Fruit fly (Drosophila melanogaster) whole organism, embryonic: ENCODE measurements around the gene Cht2.

Source experiments
- Asciz ChIP-seq: fragments of 200-800 bp; sonication (Bioruptor generic); optimal IDR thresholded peaks from 2 replicates; lab custom pipeline; 2017; ENCODE audit warnings: missing biosample characterization, mild to moderate bottlenecking, missing genetic modification characterization, missing genetic modification reagents
- Awh ChIP-seq: fragments of 200-800 bp; sonication (Bioruptor generic); IDR thresholded peaks from 2 replicates; pipeline ENCODE4, ENCODE4 v1.3.6; 2022; ENCODE audit warnings: missing biosample characterization, missing genetic modification characterization
- BEAF-32 ChIP-seq: fragments of 200-800 bp; sonication (Bioruptor generic); optimal IDR thresholded peaks from 3 replicates; lab custom pipeline; 2017; ENCODE audit warnings: missing biosample characterization, missing genetic modification characterization, mild to moderate bottlenecking, moderate library complexity, missing genetic modification reagents
- Blimp-1 ChIP-seq: fragments of 200-800 bp; sonication (Bioruptor generic); optimal IDR thresholded peaks from 3 replicates; lab custom pipeline; 2018; ENCODE audit warnings: missing biosample characterization, missing genetic modification characterization, mild to moderate bottlenecking, moderate library complexity, missing genetic modification reagents
- CG12299 ChIP-seq: fragments of 200-800 bp; sonication (Bioruptor generic); optimal IDR thresholded peaks from 2 replicates; lab custom pipeline; 2018; ENCODE audit warnings: missing biosample characterization, mild to moderate bottlenecking, missing genetic modification characterization
- CG13424 ChIP-seq: fragments of 200-800 bp; sonication (Bioruptor generic); optimal IDR thresholded peaks from 2 replicates; lab custom pipeline; 2019; ENCODE audit warnings: missing biosample characterization, mild to moderate bottlenecking, missing genetic modification characterization, moderate library complexity
- CG13624 ChIP-seq: fragments of 200-800 bp; sonication (Bioruptor generic); optimal IDR thresholded peaks from 2 replicates; lab custom pipeline; 2016; ENCODE audit warnings: missing biosample characterization, missing genetic modification characterization
- CG14667 ChIP-seq: fragments of 200-800 bp; sonication (Bioruptor generic); IDR thresholded peaks from 2 replicates; pipeline ENCODE4 v1.3.6; 2022; ENCODE audit warnings: missing biosample characterization, missing genetic modification characterization
- CG15073 ChIP-seq: fragments of 200-800 bp; sonication (Bioruptor generic); optimal IDR thresholded peaks from 2 replicates; lab custom pipeline; 2016; ENCODE audit warnings: missing biosample characterization, missing genetic modification characterization
- CG16813 ChIP-seq: fragments of 200-800 bp; sonication (Bioruptor generic); IDR thresholded peaks from 3 replicates; pipeline ENCODE4 v1.3.6; 2022; ENCODE audit warnings: missing biosample characterization, missing genetic modification characterization; ENCODE audit not compliant: partially characterized antibody
- CG17361 ChIP-seq: fragments of 200-800 bp; sonication (Bioruptor generic); IDR thresholded peaks from 3 replicates; pipeline ENCODE4 v1.3.6; 2022; ENCODE audit warnings: missing biosample characterization, missing genetic modification characterization
- CG17568 ChIP-seq: fragments of 200-800 bp; sonication (Bioruptor generic); optimal IDR thresholded peaks from 2 replicates; lab custom pipeline; 2018; ENCODE audit warnings: missing biosample characterization, mild to moderate bottlenecking, missing genetic modification characterization, moderate library complexity
- CG2199 ChIP-seq: fragments of 200-800 bp; sonication (Bioruptor generic); IDR thresholded peaks from 3 replicates; pipeline ENCODE4 v1.3.6; 2022; ENCODE audit warnings: missing biosample characterization, missing genetic modification characterization
- CG2712 ChIP-seq: fragments of 200-800 bp; optimal IDR thresholded peaks from 3 replicates; lab custom pipeline; 2019; ENCODE audit warnings: missing biosample characterization, mild to moderate bottlenecking, missing genetic modification characterization, moderate library complexity
- CG31224 ChIP-seq: fragments of 200-800 bp; sonication (Bioruptor generic); IDR thresholded peaks from 2 replicates; pipeline ENCODE4 v1.3.6; 2022; ENCODE audit warnings: missing biosample characterization, missing genetic modification characterization
- CG31365 ChIP-seq: fragments of 200-800 bp; sonication (Bioruptor generic); optimal IDR thresholded peaks from 2 replicates; lab custom pipeline; 2018; ENCODE audit warnings: missing biosample characterization, mild to moderate bottlenecking, missing genetic modification characterization
- CG32532 ChIP-seq: fragments of 200-800 bp; sonication (Bioruptor generic); IDR thresholded peaks from 2 replicates; pipeline ENCODE4 v1.3.6; 2022; ENCODE audit warnings: missing biosample characterization, missing genetic modification characterization
- CG33213 ChIP-seq: fragments of 200-800 bp; sonication (Bioruptor generic); optimal IDR thresholded peaks from 3 replicates; lab custom pipeline; 2016; ENCODE audit warnings: missing biosample characterization, missing genetic modification characterization
- CG4404 ChIP-seq: fragments of 200-800 bp; sonication (Bioruptor generic); IDR thresholded peaks from 2 replicates; pipeline ENCODE4 v1.3.6; 2022; ENCODE audit warnings: missing biosample characterization, missing genetic modification characterization
- CG5245 ChIP-seq: fragments of 200-800 bp; sonication (Bioruptor generic); optimal IDR thresholded peaks from 3 replicates; lab custom pipeline; 2016; ENCODE audit warnings: missing biosample characterization, missing genetic modification characterization
- CG7556 ChIP-seq: fragments of 200-800 bp; sonication (Bioruptor generic); optimal IDR thresholded peaks from 2 replicates; lab custom pipeline; 2017; ENCODE audit warnings: missing biosample characterization, mild to moderate bottlenecking, missing genetic modification characterization
- CG8388 ChIP-seq: fragments of 200-800 bp; sonication (Bioruptor generic); optimal IDR thresholded peaks from 2 replicates; lab custom pipeline; 2019; ENCODE audit warnings: missing biosample characterization, mild to moderate bottlenecking, missing genetic modification characterization, moderate library complexity
- CG8478 ChIP-seq: fragments of >200 bp; optimal IDR thresholded peaks from 2 replicates; lab custom pipeline; 2018
- Camta ChIP-seq: fragments of 200-800 bp; sonication (Bioruptor generic); optimal IDR thresholded peaks from 2 replicates; lab custom pipeline; 2016; ENCODE audit warnings: missing biosample characterization, missing genetic modification characterization
- CkIIα-i1 ChIP-seq: fragments of 200-800 bp; sonication (Bioruptor generic); IDR thresholded peaks from 2 replicates; pipeline ENCODE4 v1.3.6; 2022; ENCODE audit warnings: missing biosample characterization, missing genetic modification characterization
- Dll ChIP-seq: fragments of 200-800 bp; sonication (Bioruptor generic); IDR thresholded peaks from 4 replicates; pipeline ENCODE4 v1.3.6; 2022; ENCODE audit warnings: missing biosample characterization, missing genetic modification characterization; ENCODE audit not compliant: partially characterized antibody
- E2f2 ChIP-seq: fragments of 200-800 bp; sonication (Bioruptor generic); IDR thresholded peaks from 2 replicates; pipeline ENCODE4 v1.3.6; 2022; ENCODE audit warnings: missing biosample characterization, missing genetic modification characterization
- Ets97D ChIP-seq: fragments of 200-800 bp; sonication (Bioruptor generic); optimal IDR thresholded peaks from 3 replicates; lab custom pipeline; 2016; ENCODE audit warnings: missing biosample characterization, missing genetic modification characterization
- Fer2 ChIP-seq: fragments of 200-800 bp; sonication (Bioruptor generic); optimal IDR thresholded peaks from 2 replicates; lab custom pipeline; 2018; ENCODE audit warnings: missing biosample characterization, mild to moderate bottlenecking, missing genetic modification characterization, moderate library complexity
- Hmx ChIP-seq: fragments of 200-800 bp; sonication (Bioruptor generic); optimal IDR thresholded peaks from 2 replicates; lab custom pipeline; 2016; ENCODE audit warnings: missing biosample characterization, missing genetic modification characterization
- NC2α ChIP-seq: fragments of 200-800 bp; sonication (Bioruptor generic); optimal IDR thresholded peaks from 2 replicates; lab custom pipeline; 2016; ENCODE audit warnings: missing biosample characterization, missing genetic modification characterization
- NC2β ChIP-seq: fragments of 200-800 bp; sonication (Bioruptor generic); optimal IDR thresholded peaks from 2 replicates; lab custom pipeline; 2016; ENCODE audit warnings: missing biosample characterization, missing genetic modification characterization
- NFAT ChIP-seq: fragments of 200-800 bp; sonication (Bioruptor generic); IDR thresholded peaks from 2 replicates; pipeline ENCODE4 v1.3.6; 2022; ENCODE audit warnings: missing biosample characterization, missing genetic modification characterization
- Pdp1 ChIP-seq, 2 experiments: fragments of 200-800 bp; sonication (Bioruptor generic); optimal IDR thresholded peaks; 3 replicates each; lab custom pipeline; 2016; ENCODE audit warnings: missing biosample characterization in 2 of 2, missing genetic modification characterization in 2 of 2, mild to moderate bottlenecking in 1 of 2, moderate library complexity in 1 of 2
- Vsx1 ChIP-seq: fragments of 200-800 bp; sonication (Bioruptor generic); optimal IDR thresholded peaks from 2 replicates; lab custom pipeline; 2017; ENCODE audit warnings: missing biosample characterization, mild to moderate bottlenecking, missing genetic modification characterization, missing genetic modification reagents
- chif ChIP-seq, 2 experiments: fragments of 200-800 bp; sonication (Bioruptor generic); optimal IDR thresholded peaks; 3 replicates each; lab custom pipeline; 2016; ENCODE audit warnings: missing biosample characterization in 2 of 2, missing genetic modification characterization in 2 of 2
- chinmo ChIP-seq: fragments of 200-800 bp; sonication (Bioruptor generic); IDR thresholded peaks from 4 replicates; pipeline ENCODE4 v1.3.6; 2022; ENCODE audit warnings: missing biosample characterization, missing genetic modification characterization; ENCODE audit not compliant: partially characterized antibody
- cwo ChIP-seq: fragments of 200-800 bp; sonication (Bioruptor generic); optimal IDR thresholded peaks from 3 replicates; lab custom pipeline; 2017; ENCODE audit warnings: missing biosample characterization, missing genetic modification characterization, mild to moderate bottlenecking, moderate library complexity, missing genetic modification reagents
- dimm ChIP-seq: fragments of 200-800 bp; sonication (Bioruptor generic); IDR thresholded peaks from 2 replicates; pipeline ENCODE4 v1.3.6; 2022; ENCODE audit warnings: missing biosample characterization, missing genetic modification characterization
- dm ChIP-seq: fragments of 200-800 bp; sonication (Bioruptor generic); optimal IDR thresholded peaks from 3 replicates; lab custom pipeline; 2016; ENCODE audit warnings: missing biosample characterization, missing genetic modification characterization
- emc ChIP-seq: fragments of 200-800 bp; sonication (Bioruptor generic); optimal IDR thresholded peaks from 2 replicates; lab custom pipeline; 2016; ENCODE audit warnings: missing biosample characterization, missing genetic modification characterization
- en ChIP-seq: fragments of 200-800 bp; sonication (Bioruptor generic); optimal IDR thresholded peaks from 2 replicates; lab custom pipeline; 2016; ENCODE audit warnings: missing biosample characterization, missing genetic modification characterization
- gcm2 ChIP-seq: fragments of 200-800 bp; sonication (Bioruptor generic); optimal IDR thresholded peaks from 2 replicates; lab custom pipeline; 2016; ENCODE audit warnings: missing biosample characterization, missing genetic modification characterization
- hbn ChIP-seq: fragments of 200-800 bp; sonication (Bioruptor generic); IDR thresholded peaks from 2 replicates; pipeline ENCODE4 v1.3.6; 2022; ENCODE audit warnings: missing biosample characterization, missing genetic modification characterization; ENCODE audit not compliant: partially characterized antibody
- jumu ChIP-seq: fragments of 200-800 bp; sonication (Bioruptor generic); optimal IDR thresholded peaks from 3 replicates; lab custom pipeline; 2016; ENCODE audit warnings: missing biosample characterization, missing genetic modification characterization
- knrl ChIP-seq: fragments of 200-800 bp; sonication (Bioruptor generic); IDR thresholded peaks from 3 replicates; pipeline ENCODE4 v1.3.6; 2022; ENCODE audit warnings: missing biosample characterization, missing genetic modification characterization; ENCODE audit not compliant: partially characterized antibody
- lilli ChIP-seq: fragments of 200-800 bp; sonication (Bioruptor generic); optimal IDR thresholded peaks from 3 replicates; lab custom pipeline; 2016; ENCODE audit warnings: missing biosample characterization, missing genetic modification characterization
- ro ChIP-seq: fragments of 200-800 bp; sonication (Bioruptor generic); IDR thresholded peaks from 2 replicates; pipeline ENCODE4 v1.3.6; 2022; ENCODE audit warnings: missing biosample characterization, missing genetic modification characterization
- salm ChIP-seq: fragments of 200-800 bp; sonication (Bioruptor generic); optimal IDR thresholded peaks from 2 replicates; lab custom pipeline; 2018; ENCODE audit warnings: missing biosample characterization, mild to moderate bottlenecking, missing genetic modification characterization
- sug ChIP-seq: fragments of 200-800 bp; optimal IDR thresholded peaks from 2 replicates; lab custom pipeline; 2019; ENCODE audit warnings: missing biosample characterization, mild to moderate bottlenecking, missing genetic modification characterization, moderate library complexity
- tna ChIP-seq: fragments of 200-800 bp; sonication (Bioruptor generic); IDR thresholded peaks from 2 replicates; pipeline ENCODE4 v1.3.6; 2022; ENCODE audit warnings: missing biosample characterization, missing genetic modification characterization; ENCODE audit not compliant: partially characterized antibody
- toy ChIP-seq: fragments of 200-800 bp; sonication (Bioruptor generic); IDR thresholded peaks from 2 replicates; pipeline ENCODE4 v1.3.6; 2022; ENCODE audit warnings: missing biosample characterization, missing genetic modification characterization

Cht2 gene

dm6 chr3L:1737898-1738322 lies 17.8 kb downstream of the Cht2 start, which contains the start of gene PIG-Wb (continued):
- TF ChIP-seq CG31365 (tag; lab: Kevin White, UChicago) (no peak), Ets97D (GFP tag; lab: Kevin White, UChicago) (no peak), jumu (GFP tag; lab: Kevin White, UChicago) (no peak), CkIIα-i1 (GFP tag; lab: Robert Waterston, UW) (no peak), cwo (GFP tag; lab: Kevin White, UChicago) (peak; percentile 17), gcm2 (GFP tag; lab: Kevin White, UChicago) (no peak), salm (tag; lab: Kevin White, UChicago) (no peak), toy (GFP tag; lab: Robert Waterston, UW) (no peak), Camta (no peak), CG33213 (GFP tag; lab: Kevin White, UChicago) (no peak), CG13424 (tag; lab: Kevin White, UChicago) (peak; percentile 34), CG13624 (GFP tag; lab: Kevin White, UChicago) (no peak), NC2β (GFP tag; lab: Kevin White, UChicago) (no peak), NC2α (no peak), dm (GFP tag; lab: Kevin White, UChicago) (no peak), CG2199 (GFP tag; lab: Robert Waterston, UW) (no peak), BEAF-32 (GFP tag; lab: Kevin White, UChicago) (no peak), Vsx1 (no peak), CG8388 (GFP tag; lab: Kevin White, UChicago) (no peak), lilli (no peak), CG4404 (GFP tag; lab: Robert Waterston, UW) (no peak), knrl (GFP tag; lab: Robert Waterston, UW) (no peak), CG2712 (tag; lab: Kevin White, UChicago) (no peak), Awh (no peak), emc (GFP tag; lab: Kevin White, UChicago) (no peak), CG31224 (GFP tag; lab: Robert Waterston, UW) (no peak), CG8478 (lab: Kevin White, UChicago) (no peak), Asciz (GFP tag; lab: Kevin White, UChicago) (peak; percentile 50), Blimp-1 (no peak), ro (GFP tag; lab: Robert Waterston, UW) (no peak), sug (tag; lab: Kevin White, UChicago) (peak; percentile 79), CG17361 (GFP tag; lab: Robert Waterston, UW) (no peak), Pdp1 (GFP tag; optimal IDR thresholded peaks at IDR 0.05; lab: Kevin White, UChicago) (peak in 1 of 2 experiments; percentile 15), dimm (GFP tag; lab: Robert Waterston, UW) (no peak), Fer2 (no peak), tna (GFP tag; lab: Robert Waterston, UW) (no peak), CG17568 (GFP tag; lab: Kevin White, UChicago) (no peak), CG7556 (no peak), Dll (GFP tag; lab: Robert Waterston, UW) (no peak), CG16813 (GFP tag; lab: Robert Waterston, UW) (no peak), CG5245 (no peak), Hmx (no peak), chif (GFP tag; optimal IDR thresholded peaks at IDR 0.05; lab: Kevin White, UChicago) (no peak), NFAT (GFP tag; lab: Robert Waterston, UW) (no peak), hbn (GFP tag; lab: Robert Waterston, UW) (no peak), E2f2 (GFP tag; lab: Robert Waterston, UW) (no peak), en (GFP tag; lab: Kevin White, UChicago) (no peak), CG32532 (GFP tag; lab: Robert Waterston, UW) (no peak), CG14667 (GFP tag; lab: Robert Waterston, UW) (no peak), chinmo (GFP tag; lab: Robert Waterston, UW) (no peak), CG12299 (tag; lab: Kevin White, UChicago) (peak; percentile 18), CG15073 (no peak)
